Worm (Caenorhabditis elegans) whole organism, L3 larva: ENCODE data around the gene F18C5.9.
A peak's percentile ranks its signal among the peaks of the same experiment; 100 is the strongest.

Experiments used
- R02D3.7 ChIP-seq: fragments of 150-350 bp; optimal IDR thresholded peaks from 2 replicates; lab custom pipeline; 2014; ENCODE audit warnings: missing biosample characterization, missing genetic modification characterization
- ZK546.5 ChIP-seq: sonication (generic microtip); optimal IDR thresholded peaks from 2 replicates; lab custom pipeline; 2017; ENCODE audit warnings: missing biosample characterization, missing genetic modification characterization
- aly-2 ChIP-seq: fragments of 150-350 bp; optimal IDR thresholded peaks from 2 replicates; lab custom pipeline; 2014; ENCODE audit warnings: missing biosample characterization, missing genetic modification characterization
- ama-1 ChIP-seq: fragments of 150-350 bp; optimal IDR thresholded peaks from 2 replicates; lab custom pipeline; 2018
- ceh-16 ChIP-seq: sonication (generic microtip); optimal IDR thresholded peaks from 2 replicates; lab custom pipeline; 2017; ENCODE audit warnings: missing biosample characterization, missing genetic modification characterization
- ceh-9 ChIP-seq: sonication (generic microtip); optimal IDR thresholded peaks from 2 replicates; lab custom pipeline; 2018; ENCODE audit warnings: missing biosample characterization, missing genetic modification characterization
- daf-12 ChIP-seq: fragments of 150-350 bp; optimal IDR thresholded peaks from 2 replicates; lab custom pipeline; 2014; ENCODE audit warnings: missing biosample characterization, missing genetic modification reagents, missing genetic modification characterization
- egl-27 ChIP-seq: sonication (generic microtip); optimal IDR thresholded peaks from 4 replicates; lab custom pipeline; 2017; ENCODE audit warnings: missing biosample characterization, missing genetic modification reagents, missing genetic modification characterization
- elt-1 ChIP-seq: fragments of 150-350 bp; optimal IDR thresholded peaks from 2 replicates; lab custom pipeline; 2014; ENCODE audit warnings: missing biosample characterization, missing genetic modification characterization
- elt-2 ChIP-seq: sonication (generic microtip); optimal IDR thresholded peaks from 2 replicates; lab custom pipeline; 2016; ENCODE audit warnings: missing genetic modification reagents, mild to moderate bottlenecking, missing genetic modification characterization, missing compliant biosample characterization
- elt-3 ChIP-seq, 3 experiments: fragments of 150-350 bp in 1 of 3; sonication (generic microtip) in 2 of 3; optimal IDR thresholded peaks; 2 replicates in 2 of 3; 4 replicates in 1 of 3; lab custom pipeline; 2014 to 2017; ENCODE audit warnings: missing biosample characterization in 3 of 3, missing genetic modification characterization in 3 of 3
- eor-1 ChIP-seq, 2 experiments: fragments of 150-350 bp; optimal IDR thresholded peaks; 2 replicates each; lab custom pipeline; 2014 to 2018; ENCODE audit warnings: missing biosample characterization in 2 of 2, missing genetic modification characterization in 2 of 2
- fkh-2 ChIP-seq: fragments of 150-350 bp; optimal IDR thresholded peaks from 2 replicates; lab custom pipeline; 2014; ENCODE audit warnings: missing biosample characterization, missing genetic modification reagents, missing genetic modification characterization
- fos-1 ChIP-seq: fragments of 150-350 bp; optimal IDR thresholded peaks from 2 replicates; lab custom pipeline; 2014; ENCODE audit warnings: missing biosample characterization, missing genetic modification characterization
- jun-1 ChIP-seq: fragments of 150-350 bp; optimal IDR thresholded peaks from 2 replicates; lab custom pipeline; 2014; ENCODE audit warnings: missing biosample characterization, missing genetic modification reagents, missing genetic modification characterization
- lin-15B ChIP-seq: fragments of 150-350 bp; optimal IDR thresholded peaks from 2 replicates; lab custom pipeline; 2014; ENCODE audit warnings: missing biosample characterization, missing genetic modification characterization
- lin-39 ChIP-seq: fragments of 150-350 bp; optimal IDR thresholded peaks from 2 replicates; lab custom pipeline; 2018; ENCODE audit warnings: missing biosample characterization, missing genetic modification reagents, missing genetic modification characterization
- lsy-12 ChIP-seq: sonication (generic microtip); optimal IDR thresholded peaks from 2 replicates; lab custom pipeline; 2016; ENCODE audit warnings: mild to moderate bottlenecking, missing genetic modification characterization, missing compliant biosample characterization
- mml-1 ChIP-seq: fragments of 150-350 bp; sonication (generic microtip); optimal IDR thresholded peaks from 3 replicates; lab custom pipeline; 2014; ENCODE audit warnings: missing biosample characterization, missing genetic modification characterization
- nfya-1 ChIP-seq: sonication (generic microtip); optimal IDR thresholded peaks from 2 replicates; lab custom pipeline; 2017; ENCODE audit warnings: missing genetic modification characterization, mild to moderate bottlenecking, missing compliant biosample characterization, antibody characterized with exemption, moderate library complexity; ENCODE audit not compliant: insufficient read depth
- nhr-12 ChIP-seq: fragments of 150-350 bp; optimal IDR thresholded peaks from 2 replicates; lab custom pipeline; 2014; ENCODE audit warnings: missing biosample characterization, missing genetic modification characterization
- nhr-23 ChIP-seq: fragments of 150-350 bp; optimal IDR thresholded peaks from 2 replicates; lab custom pipeline; 2014; ENCODE audit warnings: missing biosample characterization, missing genetic modification reagents, missing genetic modification characterization
- nhr-237 ChIP-seq: fragments of 150-350 bp; optimal IDR thresholded peaks from 2 replicates; lab custom pipeline; 2014; ENCODE audit warnings: missing biosample characterization, missing genetic modification characterization
- nhr-25 ChIP-seq: sonication (generic microtip); optimal IDR thresholded peaks from 2 replicates; lab custom pipeline; 2017; ENCODE audit warnings: missing biosample characterization, missing genetic modification characterization
- nhr-43 ChIP-seq: sonication (generic microtip); optimal IDR thresholded peaks from 2 replicates; lab custom pipeline; 2016; ENCODE audit warnings: mild to moderate bottlenecking, missing genetic modification characterization, missing compliant biosample characterization; ENCODE audit not compliant: poor library complexity, severe bottlenecking
- nhr-67 ChIP-seq: fragments of 150-350 bp; optimal IDR thresholded peaks from 2 replicates; lab custom pipeline; 2014; ENCODE audit warnings: missing biosample characterization, missing genetic modification characterization
- nhr-77 ChIP-seq: fragments of 150-350 bp; optimal IDR thresholded peaks from 2 replicates; lab custom pipeline; 2014; ENCODE audit warnings: missing biosample characterization, missing genetic modification characterization
- pha-4 ChIP-seq: fragments of 150-350 bp; optimal IDR thresholded peaks from 2 replicates; lab custom pipeline; 2014; ENCODE audit warnings: missing biosample characterization, missing genetic modification reagents, missing genetic modification characterization
- pqm-1 ChIP-seq: fragments of 150-350 bp; optimal IDR thresholded peaks from 2 replicates; lab custom pipeline; 2017; ENCODE audit warnings: missing biosample characterization, missing genetic modification characterization, inconsistent platforms
- sea-2 ChIP-seq: fragments of 150-350 bp; sonication (generic microtip); optimal IDR thresholded peaks from 4 replicates; lab custom pipeline; 2014; ENCODE audit warnings: missing biosample characterization, missing genetic modification reagents, missing genetic modification characterization
- skn-1 ChIP-seq: fragments of 150-350 bp; optimal IDR thresholded peaks from 2 replicates; lab custom pipeline; 2014; ENCODE audit warnings: missing biosample characterization, missing genetic modification characterization
- snpc-4 ChIP-seq: fragments of 150-350 bp; optimal IDR thresholded peaks from 2 replicates; lab custom pipeline; 2014; ENCODE audit warnings: missing biosample characterization, missing genetic modification characterization
- tbx-2 ChIP-seq: sonication (generic microtip); optimal IDR thresholded peaks from 2 replicates; lab custom pipeline; 2016; ENCODE audit warnings: mild to moderate bottlenecking, missing genetic modification characterization, missing compliant biosample characterization
- unc-62 ChIP-seq: fragments of 150-350 bp; sonication (generic microtip); optimal IDR thresholded peaks from 4 replicates; lab custom pipeline; 2014; ENCODE audit warnings: missing biosample characterization, missing genetic modification reagents, missing genetic modification characterization
- zag-1 ChIP-seq: fragments of 150-350 bp; optimal IDR thresholded peaks from 2 replicates; lab custom pipeline; 2014; ENCODE audit warnings: missing biosample characterization, missing genetic modification characterization
- ztf-11 ChIP-seq: fragments of 150-350 bp; optimal IDR thresholded peaks from 2 replicates; lab custom pipeline; 2014; ENCODE audit warnings: missing biosample characterization, missing genetic modification characterization
- ztf-4 ChIP-seq: fragments of 150-350 bp; optimal IDR thresholded peaks from 2 replicates; lab custom pipeline; 2014; ENCODE audit warnings: missing biosample characterization, missing genetic modification characterization

F18C5.9 gene

ce11 chrII:6565077-6565476 is 1.9 kb upstream of the F18C5.9 start, which contains the start of gene mpz-3:
Gene mpz-3 (minus strand): TSS chrII:6565396.
- TF ChIP-seq lsy-12 (tag; lab: Kevin White, UChicago) (peak; percentile 42), elt-3 (tag; optimal IDR thresholded peaks at IDR 0.05; lab: Kevin White, UChicago) (no peak), nhr-43 (tag; lab: Kevin White, UChicago) (peak; percentile 56), zag-1 (tag; lab: Kevin White, UChicago) (no peak), R02D3.7 (tag; lab: Kevin White, UChicago) (no peak), lin-39 (tag; lab: Kevin White, UChicago) (peak; percentile 73), aly-2 (tag; lab: Kevin White, UChicago) (no peak), ceh-16 (tag; lab: Kevin White, UChicago) (no peak), nhr-12 (tag; lab: Kevin White, UChicago) (no peak), nhr-237 (no peak), eor-1 (tag; optimal IDR thresholded peaks at IDR 0.05; lab: Kevin White, UChicago) (no peak), ztf-11 (tag; lab: Kevin White, UChicago) (no peak), snpc-4 (no peak), nhr-77 (tag; lab: Kevin White, UChicago) (no peak), elt-2 (tag; lab: Kevin White, UChicago) (peak; percentile 17), lin-15B (tag; lab: Kevin White, UChicago) (no peak), tbx-2 (tag; lab: Kevin White, UChicago) (peak; percentile 8), daf-12 (tag; lab: Kevin White, UChicago) (no peak), sea-2 (GFP tag; lab: Kevin White, UChicago) (no peak), pha-4 (tag; lab: Kevin White, UChicago) (peak; percentile 56), ama-1 (lab: Kevin White, UChicago) (peak; percentile 23), nfya-1 (peak; percentile 9)
- TF ChIP-seq, all 47 proteins: peak for 8

DNA sequence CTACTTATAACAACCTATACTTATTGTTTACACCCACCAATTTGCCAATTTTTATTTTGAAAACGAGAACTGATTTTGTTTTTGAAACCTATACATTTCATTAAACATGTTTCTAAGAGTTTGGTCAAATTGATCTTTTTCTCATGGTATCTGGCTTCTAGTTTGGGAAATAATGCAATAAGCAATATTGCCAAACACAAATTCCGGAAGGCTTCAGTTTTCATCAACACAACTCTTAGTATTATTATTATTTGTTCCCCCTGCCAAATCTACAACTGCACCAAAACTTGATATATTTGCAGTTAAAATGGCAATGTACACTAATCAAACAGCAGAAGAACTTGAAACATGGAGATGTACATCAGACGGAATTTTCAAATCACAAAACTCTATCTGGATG is 1.8 kb downstream of the F18C5.9 start, which contains the start of gene sra-27:
Gene sra-27, plus strand, starts transcription at position 301 of the 400 bp plus-strand sequence.
- no peak for TF ChIP-seq eor-1 (tag; optimal IDR thresholded peaks at IDR 0.05; lab: Kevin White, UChicago)
- no peak for TF ChIP-seq pqm-1
- TF ChIP-seq sea-2 (GFP tag; lab: Kevin White, UChicago) = no peak
- no peak for TF ChIP-seq unc-62 (GFP tag; lab: Kevin White, UChicago)

DNA sequence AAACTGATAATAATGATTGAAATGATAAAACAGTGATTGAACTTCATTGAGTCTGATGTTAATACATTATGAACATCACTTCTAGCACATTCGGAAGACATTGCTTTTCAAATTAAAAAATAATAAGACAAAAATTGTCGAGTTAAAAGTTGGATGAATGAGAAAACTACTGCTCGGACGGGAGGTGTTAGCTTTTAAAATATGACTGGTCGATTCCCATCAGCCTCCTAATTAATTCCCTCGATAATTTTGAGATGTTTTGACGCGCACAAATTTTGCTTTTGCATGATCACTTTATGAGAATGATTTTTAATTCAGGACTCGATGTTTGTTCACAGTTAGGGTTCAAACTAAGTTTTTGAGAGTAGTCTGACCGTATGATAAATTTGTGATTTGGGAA is 6.7 kb downstream of the F18C5.9 start, which contains the start of gene sra-28:
Gene sra-28, minus strand, starts transcription at position 101 of the 400 bp plus-strand sequence.
- TF ChIP-seq nhr-67 (no peak), ZK546.5 (no peak), egl-27 (tag; lab: Kevin White, UChicago) (no peak), lin-39 (tag; lab: Kevin White, UChicago) (no peak), nhr-23 (tag; lab: Kevin White, UChicago) (no peak), ceh-9 (no peak), elt-2 (tag; lab: Kevin White, UChicago) (no peak), nhr-43 (tag; lab: Kevin White, UChicago) (no peak), nhr-77 (tag; lab: Kevin White, UChicago) (no peak), ztf-4 (no peak), nhr-25 (tag; lab: Kevin White, UChicago) (no peak), fkh-2 (tag; lab: Kevin White, UChicago) (no peak), elt-1 (tag; lab: Kevin White, UChicago) (no peak), zag-1 (tag; lab: Kevin White, UChicago) (no peak), pqm-1 (no peak), mml-1 (tag; lab: Kevin White, UChicago) (no peak), nhr-12 (tag; lab: Kevin White, UChicago) (no peak), nfya-1 (no peak), fos-1 (tag; lab: Kevin White, UChicago) (no peak)

- TF ChIP-seq elt-3 (tag; optimal IDR thresholded peaks at IDR 0.05; lab: Kevin White, UChicago) (no peak), R02D3.7 (tag; lab: Kevin White, UChicago) (no peak), daf-12 (tag; lab: Kevin White, UChicago) (no peak), pqm-1 (no peak), mml-1 (tag; lab: Kevin White, UChicago) (no peak), lsy-12 (tag; lab: Kevin White, UChicago) (no peak), tbx-2 (tag; lab: Kevin White, UChicago) (no peak), elt-1 (tag; lab: Kevin White, UChicago) (no peak), egl-27 (tag; lab: Kevin White, UChicago) (no peak), ZK546.5 (no peak), ceh-9 (no peak), nhr-67 (no peak), lin-39 (tag; lab: Kevin White, UChicago) (no peak), nhr-77 (tag; lab: Kevin White, UChicago) (no peak), nhr-237 (no peak), jun-1 (tag; lab: Kevin White, UChicago) (no peak), nfya-1 (no peak), lin-15B (tag; lab: Kevin White, UChicago) (no peak), skn-1 (tag; lab: Kevin White, UChicago) (no peak), zag-1 (tag; lab: Kevin White, UChicago) (no peak)
Observed at ce11 chrII:6575647-6576046, 8.7 kb downstream of the F18C5.9 start, which contains the start of gene sra-29. Gene sra-29 (minus strand): TSS chrII:6575747.
